Worm (Caenorhabditis elegans): ENCODE results near the gene F29G6.1.

The F29G6.1 gene

ce11 chrX:11474605-11475385, 27.3 kb upstream of the F29G6.1 start:
- TF ChIP-seq ceh-82 (tag; optimal IDR thresholded peaks at IDR 0.05): peak in 1 of 3 experiments; percentile 9
- TF ChIP-seq swsn-7 (tag; optimal IDR thresholded peaks at IDR 0.05): peak; percentile 3
- TF ChIP-seq hlh-17 (GFP tag; optimal IDR thresholded peaks at IDR 0.05; ENCODE audit: borderline replicate concordance): no peak
- TF ChIP-seq efl-3 (GFP tag; optimal IDR thresholded peaks at IDR 0.05): no peak
- no peak for TF ChIP-seq Y116A8C.19 (tag; optimal IDR thresholded peaks at IDR 0.05; ENCODE audit: borderline replicate concordance)
- TF ChIP-seq nhr-237 (tag; optimal IDR thresholded peaks at IDR 0.05): no peak
- TF ChIP-seq lir-3 (tag; optimal IDR thresholded peaks at IDR 0.05; ENCODE audit: poor library complexity): no peak
- no peak for TF ChIP-seq C04F5.9 (tag; optimal IDR thresholded peaks at IDR 0.05)
- TF ChIP-seq mab-9 (GFP tag; IDR thresholded peaks at IDR 0.05): no peak
- TF ChIP-seq fos-1 (tag; optimal IDR thresholded peaks at IDR 0.05): no peak
- no peak for TF ChIP-seq hlh-4 (tag; optimal IDR thresholded peaks at IDR 0.05)
- no peak for TF ChIP-seq ets-5 (GFP tag; IDR thresholded peaks at IDR 0.05)
- TF ChIP-seq ceh-63 (GFP tag; optimal IDR thresholded peaks at IDR 0.05): no peak
- no peak for TF ChIP-seq pqm-1 (tag; optimal IDR thresholded peaks at IDR 0.05)
- TF ChIP-seq snpc-4 (tag; optimal IDR thresholded peaks at IDR 0.05): no peak
- no peak for TF ChIP-seq nhr-85 (tag)
- no peak for TF ChIP-seq pag-3 (tag; optimal IDR thresholded peaks at IDR 0.05; ENCODE audit: borderline replicate concordance, insufficient read depth)
- TF ChIP-seq nhr-28 (tag; optimal IDR thresholded peaks at IDR 0.05): no peak
- TF ChIP-seq pax-3 (tag; optimal IDR thresholded peaks at IDR 0.05): no peak
- no peak for TF ChIP-seq zip-4 (GFP tag; optimal IDR thresholded peaks at IDR 0.05)
- TF ChIP-seq sup-37 (GFP tag; optimal IDR thresholded peaks at IDR 0.05): no peak
- TF ChIP-seq unc-98 (GFP tag; IDR thresholded peaks at IDR 0.05): no peak
- TF ChIP-seq dpl-1 (GFP tag; optimal IDR thresholded peaks at IDR 0.05): no peak
- TF ChIP-seq tlp-1 (tag; optimal IDR thresholded peaks at IDR 0.05): no peak
- no peak for TF ChIP-seq blmp-1 (tag; optimal IDR thresholded peaks at IDR 0.05)
- peak; percentile 53 for TF ChIP-seq unc-130 (tag; optimal IDR thresholded peaks at IDR 0.05)
- TF ChIP-seq ceh-8 (GFP tag; optimal IDR thresholded peaks at IDR 0.05): no peak
- TF ChIP-seq ceh-88 (GFP tag; IDR thresholded peaks at IDR 0.05): no peak
- no peak for TF ChIP-seq lin-35 (GFP tag; optimal IDR thresholded peaks at IDR 0.05)
- TF ChIP-seq rnt-1 (tag; optimal IDR thresholded peaks at IDR 0.05): peak; percentile 62
- peak; percentile 18 for TF ChIP-seq snu-23 (GFP tag; optimal IDR thresholded peaks at IDR 0.05)
- no peak for TF ChIP-seq nhr-11 (tag; optimal IDR thresholded peaks at IDR 0.05)
- TF ChIP-seq lin-14 (GFP tag; optimal IDR thresholded peaks at IDR 0.05): peak; percentile 79
- TF ChIP-seq mef-2 (tag; optimal IDR thresholded peaks at IDR 0.05): no peak
- no peak for TF ChIP-seq F16B12.6 (tag; optimal IDR thresholded peaks at IDR 0.05)
- TF ChIP-seq nhr-12 (tag; optimal IDR thresholded peaks at IDR 0.05): no peak
- TF ChIP-seq mdl-1 (tag; optimal IDR thresholded peaks at IDR 0.05): peak in 1 of 2 experiments; percentile 44
- TF ChIP-seq aly-2 (tag; optimal IDR thresholded peaks at IDR 0.05): no peak
- TF ChIP-seq fkh-8 (tag; optimal IDR thresholded peaks at IDR 0.05): no peak
- no peak for TF ChIP-seq lin-13 (GFP tag; optimal IDR thresholded peaks at IDR 0.05)
- TF ChIP-seq nhr-71 (tag; optimal IDR thresholded peaks at IDR 0.05): peak; percentile 73
- TF ChIP-seq unc-86 (tag; optimal IDR thresholded peaks at IDR 0.05): no peak
- TF ChIP-seq xbp-1 (tag; optimal IDR thresholded peaks at IDR 0.05): no peak
- no peak for TF ChIP-seq sox-4 (tag; optimal IDR thresholded peaks at IDR 0.05)
- TF ChIP-seq C16A3.4 (tag; optimal IDR thresholded peaks at IDR 0.05): no peak
- TF ChIP-seq alr-1 (tag; optimal IDR thresholded peaks at IDR 0.05; ENCODE audit: borderline replicate concordance): no peak
- TF ChIP-seq nhr-90 (tag; optimal IDR thresholded peaks at IDR 0.05; ENCODE audit: poor library complexity): no peak
- no peak for TF ChIP-seq nhr-47 (tag; optimal IDR thresholded peaks at IDR 0.05)
- TF ChIP-seq nhr-84 (tag; optimal IDR thresholded peaks at IDR 0.05): no peak
- TF ChIP-seq jun-1 (tag; optimal IDR thresholded peaks at IDR 0.05): no peak
- TF ChIP-seq ceh-90 (tag; optimal IDR thresholded peaks at IDR 0.05): no peak
